Worm (Caenorhabditis elegans) whole organism, mixed stage, embryonic: Measurements from ENCODE around the gene Y68A4B.3.
"Not testable (repeated sequence)": the region's sequence is repeated elsewhere in the genome, so short reads cannot be mapped to it uniquely, and the experiment has no call there.

Experiments
- ces-1 ChIP-seq: fragments of 150-350 bp; optimal IDR thresholded peaks from 2 replicates; lab custom pipeline; 2014; ENCODE audit warnings: missing biosample characterization, missing genetic modification reagents, missing genetic modification characterization
- cnd-1 ChIP-seq: fragments of 200-800 bp; sonication (Bioruptor generic); optimal IDR thresholded peaks from 2 replicates; lab custom pipeline; 2018; ENCODE audit warnings: mild to moderate bottlenecking, missing genetic modification characterization, missing compliant biosample characterization
- ham-2 ChIP-seq: fragments of 200-800 bp; sonication (Bioruptor generic); optimal IDR thresholded peaks from 2 replicates; lab custom pipeline; 2018; ENCODE audit warnings: mild to moderate bottlenecking, missing genetic modification characterization, missing compliant biosample characterization
- mep-1 ChIP-seq: fragments of 150-350 bp; optimal IDR thresholded peaks from 2 replicates; lab custom pipeline; 2017; ENCODE audit warnings: missing biosample characterization, missing genetic modification reagents, missing genetic modification characterization, inconsistent platforms
- nhr-237 ChIP-seq: fragments of 150-350 bp; optimal IDR thresholded peaks from 2 replicates; lab custom pipeline; 2014; ENCODE audit warnings: missing biosample characterization, missing genetic modification characterization
- nhr-76 ChIP-seq: sonication (generic microtip); optimal IDR thresholded peaks from 2 replicates; lab custom pipeline; 2017; ENCODE audit warnings: missing biosample characterization, missing genetic modification characterization
- tbx-8 ChIP-seq: fragments of 200-800 bp; sonication (Bioruptor generic); optimal IDR thresholded peaks from 2 replicates; lab custom pipeline; 2018; ENCODE audit warnings: mild to moderate bottlenecking, missing genetic modification characterization, moderate library complexity, missing compliant biosample characterization
- unc-39 ChIP-seq: fragments of 150-350 bp; optimal IDR thresholded peaks from 2 replicates; lab custom pipeline; 2014; ENCODE audit warnings: missing biosample characterization, missing genetic modification characterization

DNA sequence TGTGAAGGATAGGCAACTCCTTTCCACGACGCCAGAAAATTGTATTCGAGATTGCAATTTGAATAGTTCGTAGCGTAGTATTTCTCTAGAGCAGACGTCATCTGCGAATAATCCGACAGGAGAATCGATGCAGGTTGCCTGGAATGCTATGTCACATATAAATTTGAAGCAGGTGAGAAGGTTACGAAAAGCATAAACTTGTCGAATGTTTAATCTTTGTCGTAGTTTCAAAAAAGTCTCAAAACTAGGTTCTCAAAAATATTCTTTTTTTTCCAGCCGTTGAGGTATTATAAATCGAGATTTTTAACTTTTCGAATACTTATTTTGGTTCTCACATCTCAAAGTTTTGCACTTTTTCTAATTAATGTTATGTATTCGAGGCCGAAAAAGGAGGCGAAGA is 12.6 kb upstream of the Y68A4B.3 start, which contains the start of gene srh-116:
- not testable (repeated sequence) for TF ChIP-seq nhr-237 (tag; lab: Kevin White, UChicago); ces-1 (GFP tag; lab: Kevin White, UChicago); nhr-76; unc-39 (tag; lab: Kevin White, UChicago); tbx-8; mep-1 (tag; lab: Kevin White, UChicago); ham-2 (GFP tag; lab: Kevin White, UChicago); cnd-1 (tag; lab: Kevin White, UChicago)
